Worm (Caenorhabditis elegans) whole organism, late embryonic: ENCODE data around the gene kbp-2.

ENCODE experiments used
- C08G9.2 ChIP-seq: sonication (generic microtip); optimal IDR thresholded peaks from 2 replicates; lab custom pipeline; 2016; ENCODE audit warnings: mild to moderate bottlenecking, missing genetic modification characterization, moderate library complexity, missing compliant biosample characterization
- C38D4.7 ChIP-seq: fragments of 200-800 bp; sonication (Bioruptor generic); optimal IDR thresholded peaks from 2 replicates; lab custom pipeline; 2018; ENCODE audit warnings: mild to moderate bottlenecking, missing genetic modification characterization, moderate library complexity, missing compliant biosample characterization
- F13H6.1 ChIP-seq: sonication (generic microtip); optimal IDR thresholded peaks from 2 replicates; lab custom pipeline; 2016; ENCODE audit warnings: missing genetic modification characterization, missing compliant biosample characterization
- K09A11.1 ChIP-seq: sonication (generic microtip); optimal IDR thresholded peaks from 2 replicates; lab custom pipeline; 2017; ENCODE audit warnings: antibody characterized with exemption, mild to moderate bottlenecking, missing genetic modification characterization, missing compliant biosample characterization; ENCODE audit not compliant: insufficient read depth
- Y22D7AL.16 ChIP-seq: sonication (generic microtip); optimal IDR thresholded peaks from 2 replicates; lab custom pipeline; 2016; ENCODE audit warnings: missing genetic modification characterization, missing compliant biosample characterization
- ahr-1 ChIP-seq: sonication (generic microtip); optimal IDR thresholded peaks from 2 replicates; lab custom pipeline; 2016; ENCODE audit warnings: missing genetic modification characterization, missing compliant biosample characterization
- ama-1 ChIP-seq: fragments of 150-350 bp; optimal IDR thresholded peaks from 2 replicates; lab custom pipeline; 2014
- ceh-14 ChIP-seq: sonication (generic microtip); optimal IDR thresholded peaks from 2 replicates; lab custom pipeline; 2016; ENCODE audit warnings: missing genotype, missing genetic modification characterization, missing compliant biosample characterization
- ceh-18 ChIP-seq: sonication (generic microtip); optimal IDR thresholded peaks from 2 replicates; lab custom pipeline; 2016; ENCODE audit warnings: missing genetic modification characterization, missing compliant biosample characterization
- ceh-2 ChIP-seq: sonication (generic microtip); optimal IDR thresholded peaks from 2 replicates; lab custom pipeline; 2016; ENCODE audit warnings: missing genotype, missing genetic modification characterization, missing compliant biosample characterization
- ceh-22 ChIP-seq: sonication (generic microtip); optimal IDR thresholded peaks from 2 replicates; lab custom pipeline; 2017; ENCODE audit warnings: missing biosample characterization, missing genetic modification characterization
- ceh-31 ChIP-seq: sonication (generic microtip); optimal IDR thresholded peaks from 2 replicates; lab custom pipeline; 2016; ENCODE audit warnings: missing genetic modification characterization, missing compliant biosample characterization
- ceh-34 ChIP-seq: sonication (generic microtip); optimal IDR thresholded peaks from 2 replicates; lab custom pipeline; 2016; ENCODE audit warnings: mild to moderate bottlenecking, missing genetic modification characterization, missing compliant biosample characterization
- ceh-45 ChIP-seq: fragments of 200-800 bp; sonication (Bioruptor generic); IDR thresholded peaks from 2 replicates; pipeline ENCODE4 v1.3.6; 2022; ENCODE audit warnings: missing genetic modification reagents, missing genetic modification characterization, missing compliant biosample characterization
- ceh-48 ChIP-seq: sonication (generic microtip); optimal IDR thresholded peaks from 2 replicates; lab custom pipeline; 2016; ENCODE audit warnings: missing genetic modification characterization, inconsistent platforms, missing compliant biosample characterization
- ceh-6 ChIP-seq: fragments of 200-800 bp; sonication (Bioruptor generic); optimal IDR thresholded peaks from 2 replicates; lab custom pipeline; 2018; ENCODE audit warnings: mild to moderate bottlenecking, missing genetic modification characterization, missing compliant biosample characterization
- che-1 ChIP-seq: sonication (generic microtip); optimal IDR thresholded peaks from 2 replicates; lab custom pipeline; 2016; ENCODE audit warnings: mild to moderate bottlenecking, missing genetic modification characterization, missing compliant biosample characterization
- dmd-4 ChIP-seq: sonication (generic microtip); optimal IDR thresholded peaks from 2 replicates; lab custom pipeline; 2016; ENCODE audit warnings: borderline replicate concordance, missing genetic modification characterization, missing compliant biosample characterization
- elt-2 ChIP-seq: sonication (generic microtip); optimal IDR thresholded peaks from 2 replicates; lab custom pipeline; 2016; ENCODE audit warnings: missing genetic modification reagents, missing genetic modification characterization, missing compliant biosample characterization
- elt-4 ChIP-seq: sonication (generic microtip); optimal IDR thresholded peaks from 2 replicates; lab custom pipeline; 2016; ENCODE audit warnings: missing genetic modification characterization, missing compliant biosample characterization
- ets-4 ChIP-seq: sonication (generic microtip); optimal IDR thresholded peaks from 2 replicates; lab custom pipeline; 2016; ENCODE audit warnings: missing genetic modification characterization, missing compliant biosample characterization
- fax-1 ChIP-seq: sonication (generic microtip); optimal IDR thresholded peaks from 2 replicates; lab custom pipeline; 2016; ENCODE audit warnings: missing genotype, missing genetic modification characterization, missing compliant biosample characterization
- fkh-10 ChIP-seq: fragments of 150-350 bp; optimal IDR thresholded peaks from 2 replicates; lab custom pipeline; 2014; ENCODE audit warnings: missing biosample characterization, missing genetic modification reagents, missing genetic modification characterization
- fkh-6 ChIP-seq: sonication (generic microtip); optimal IDR thresholded peaks from 2 replicates; lab custom pipeline; 2016; ENCODE audit warnings: missing genetic modification characterization, missing compliant biosample characterization
- hlh-13 ChIP-seq: fragments of 200-800 bp; sonication (Bioruptor generic); optimal IDR thresholded peaks from 2 replicates; lab custom pipeline; 2018; ENCODE audit warnings: mild to moderate bottlenecking, missing genetic modification characterization, missing compliant biosample characterization
- hlh-15 ChIP-seq: sonication (generic microtip); optimal IDR thresholded peaks from 2 replicates; lab custom pipeline; 2016; ENCODE audit warnings: missing genetic modification characterization, missing compliant biosample characterization
- hlh-30 ChIP-seq: sonication (generic microtip); optimal IDR thresholded peaks from 2 replicates; lab custom pipeline; 2017; ENCODE audit warnings: antibody characterized with exemption, missing genetic modification characterization, missing compliant biosample characterization; ENCODE audit not compliant: insufficient read depth
- hlh-6 ChIP-seq: sonication (generic microtip); optimal IDR thresholded peaks from 2 replicates; lab custom pipeline; 2016; ENCODE audit warnings: missing genotype, missing genetic modification characterization, missing compliant biosample characterization
- lim-6 ChIP-seq: sonication (generic microtip); optimal IDR thresholded peaks from 2 replicates; lab custom pipeline; 2016; ENCODE audit warnings: missing genetic modification characterization, missing compliant biosample characterization
- madf-2 ChIP-seq: sonication (generic microtip); optimal IDR thresholded peaks from 2 replicates; lab custom pipeline; 2017; ENCODE audit warnings: missing genetic modification characterization, missing compliant biosample characterization
- nfya-1 ChIP-seq: sonication (generic microtip); optimal IDR thresholded peaks from 2 replicates; lab custom pipeline; 2017; ENCODE audit warnings: missing genetic modification characterization, mild to moderate bottlenecking, missing compliant biosample characterization, antibody characterized with exemption, moderate library complexity
- nhr-232 ChIP-seq: sonication (generic microtip); optimal IDR thresholded peaks from 2 replicates; lab custom pipeline; 2016; ENCODE audit warnings: missing genetic modification characterization, missing compliant biosample characterization
- npax-4 ChIP-seq: sonication (generic microtip); optimal IDR thresholded peaks from 2 replicates; lab custom pipeline; 2016; ENCODE audit warnings: missing genetic modification characterization, missing compliant biosample characterization
- pag-3 ChIP-seq: sonication (generic microtip); optimal IDR thresholded peaks from 2 replicates; lab custom pipeline; 2016; ENCODE audit warnings: missing compliant biosample characterization, missing genetic modification characterization, borderline replicate concordance
- pat-9 ChIP-seq: fragments of 200-800 bp; sonication (Bioruptor generic); optimal IDR thresholded peaks from 2 replicates; lab custom pipeline; 2018; ENCODE audit warnings: mild to moderate bottlenecking, missing genetic modification characterization, moderate library complexity, missing compliant biosample characterization
- pax-1 ChIP-seq: fragments of 150-350 bp; optimal IDR thresholded peaks from 2 replicates; lab custom pipeline; 2014; ENCODE audit warnings: missing biosample characterization, missing genetic modification characterization
- pha-2 ChIP-seq: sonication (generic microtip); optimal IDR thresholded peaks from 2 replicates; lab custom pipeline; 2017; ENCODE audit warnings: mild to moderate bottlenecking, missing genetic modification characterization, missing compliant biosample characterization
- pha-4 ChIP-seq: fragments of 150-350 bp; optimal IDR thresholded peaks from 2 replicates; lab custom pipeline; 2018; ENCODE audit warnings: missing biosample characterization, missing genetic modification reagents, missing genetic modification characterization
- pros-1 ChIP-seq: fragments of 150-350 bp; optimal IDR thresholded peaks from 2 replicates; lab custom pipeline; 2014; ENCODE audit warnings: missing biosample characterization, missing genetic modification reagents, missing genetic modification characterization
- ref-2 ChIP-seq: sonication (generic microtip); optimal IDR thresholded peaks from 2 replicates; lab custom pipeline; 2016; ENCODE audit warnings: missing genetic modification characterization, missing compliant biosample characterization
- rnt-1 ChIP-seq: sonication (generic microtip); optimal IDR thresholded peaks from 2 replicates; lab custom pipeline; 2016; ENCODE audit warnings: missing genetic modification characterization, missing compliant biosample characterization
- sdc-2 ChIP-seq: sonication (generic microtip); optimal IDR thresholded peaks from 2 replicates; lab custom pipeline; 2016; ENCODE audit warnings: missing genotype, missing genetic modification characterization, missing compliant biosample characterization
- sox-4 ChIP-seq: sonication (generic microtip); optimal IDR thresholded peaks from 2 replicates; lab custom pipeline; 2017; ENCODE audit warnings: mild to moderate bottlenecking, missing genetic modification characterization, inconsistent platforms, missing compliant biosample characterization
- syd-9 ChIP-seq: sonication (generic microtip); optimal IDR thresholded peaks from 2 replicates; lab custom pipeline; 2016; ENCODE audit warnings: mild to moderate bottlenecking, missing genetic modification characterization, moderate library complexity, missing compliant biosample characterization
- tbx-7 ChIP-seq: sonication (generic microtip); optimal IDR thresholded peaks from 2 replicates; lab custom pipeline; 2016; ENCODE audit warnings: missing genotype, missing genetic modification characterization, missing compliant biosample characterization
- unc-3 ChIP-seq, 2 experiments: fragments of 200-800 bp in 1 of 2; sonication (Bioruptor generic) in 1 of 2; sonication (generic microtip) in 1 of 2; conservative IDR thresholded peaks in 1 of 2; optimal IDR thresholded peaks in 1 of 2; 2 replicates each; pipeline versions ENCODE4 v1.3.6 to Lab custom; 2016 to 2022; ENCODE audit warnings: missing compliant biosample characterization in 2 of 2, missing genetic modification characterization in 2 of 2, missing genetic modification reagents in 1 of 2
- unc-86 ChIP-seq: sonication (generic microtip); optimal IDR thresholded peaks from 2 replicates; lab custom pipeline; 2016; ENCODE audit warnings: missing genetic modification characterization, missing compliant biosample characterization
- ztf-16 ChIP-seq: sonication (generic microtip); optimal IDR thresholded peaks from 2 replicates; lab custom pipeline; 2017; ENCODE audit warnings: missing genetic modification characterization, missing compliant biosample characterization

kbp-2 gene

ce11 chrIII:4899728-4900127 lies 4.0 kb downstream of the kbp-2 start (continued):
- TF ChIP-seq pros-1 (tag; lab: Kevin White, UChicago) (peak; percentile 92), elt-4 (tag; lab: Kevin White, UChicago) (no peak), Y22D7AL.16 (tag; lab: Kevin White, UChicago) (no peak), rnt-1 (tag; lab: Kevin White, UChicago) (peak; percentile 98), sox-4 (no peak), unc-86 (peak; percentile 54), unc-3 (GFP tag; conservative IDR thresholded peaks at IDR 0.05; lab: Robert Waterston, UW) (0 out of 2 replicates have a peak, but pooled peaks have one; percentile 37), unc-3 (tag; optimal IDR thresholded peaks at IDR 0.05; lab: Kevin White, UChicago) (peak; percentile 85), fkh-10 (peak; percentile 72), ref-2 (peak; percentile 96), pha-2 (tag; lab: Kevin White, UChicago) (peak; percentile 43), fkh-6 (tag; lab: Kevin White, UChicago) (peak; percentile 54), hlh-13 (GFP tag; lab: Kevin White, UChicago) (no peak), pag-3 (tag; lab: Kevin White, UChicago) (no peak), tbx-7 (tag; lab: Kevin White, UChicago) (peak; percentile 52), hlh-30 (tag; lab: Kevin White, UChicago) (peak; percentile 98), ceh-14 (tag; lab: Kevin White, UChicago) (peak; percentile 88), ceh-31 (peak; percentile 98), dmd-4 (tag; lab: Kevin White, UChicago) (peak; percentile 85), hlh-15 (tag; lab: Kevin White, UChicago) (no peak), ceh-45 (GFP tag; lab: Robert Waterston, UW) (no peak), ceh-2 (peak; percentile 70), ahr-1 (peak; percentile 4), nfya-1 (tag; lab: Kevin White, UChicago) (peak; percentile 97), che-1 (no peak), K09A11.1 (tag; lab: Kevin White, UChicago) (peak; percentile 33), ceh-34 (tag; lab: Kevin White, UChicago) (peak; percentile 95), ceh-18 (tag; lab: Kevin White, UChicago) (peak; percentile 99), npax-4 (tag; lab: Kevin White, UChicago) (no peak), hlh-6 (tag; lab: Kevin White, UChicago) (peak; percentile 37), F13H6.1 (tag; lab: Kevin White, UChicago) (peak; percentile 89), fax-1 (tag; lab: Kevin White, UChicago) (no peak), ztf-16 (tag; lab: Kevin White, UChicago) (peak; percentile 15), lim-6 (tag; lab: Kevin White, UChicago) (peak; percentile 79), ceh-22 (tag; lab: Kevin White, UChicago) (peak; percentile 41), ceh-48 (tag; lab: Kevin White, UChicago) (peak; percentile 23), C08G9.2 (peak; percentile 60), elt-2 (tag; lab: Kevin White, UChicago) (peak; percentile 70), ama-1 (no peak), ets-4 (tag; lab: Kevin White, UChicago) (peak; percentile 99), sdc-2 (peak; percentile 75), pat-9 (tag; lab: Kevin White, UChicago) (peak; percentile 46), C38D4.7 (no peak)

- no peak for TF ChIP-seq ets-4 (tag; lab: Kevin White, UChicago)
- no peak for TF ChIP-seq syd-9 (tag; lab: Kevin White, UChicago)
- TF ChIP-seq ceh-6 (GFP tag; lab: Kevin White, UChicago) = no peak
- TF ChIP-seq fkh-10 = no peak
- no peak for TF ChIP-seq C38D4.7
- TF ChIP-seq ceh-48 (tag; lab: Kevin White, UChicago) = no peak
- TF ChIP-seq pha-4 = no peak
- no peak for TF ChIP-seq pax-1
- no peak for TF ChIP-seq ama-1
- TF ChIP-seq nhr-232 (tag; lab: Kevin White, UChicago) = no peak
- no peak for TF ChIP-seq madf-2 (tag; lab: Kevin White, UChicago)
Measured at ce11 chrIII:4899035-4899578, 4.6 kb downstream of the kbp-2 start, which contains the start of gene nhl-2. TSS of gene nhl-2 (minus strand) at chrIII:4899085.
